Fruit fly (Drosophila melanogaster) whole organism, embryonic: ENCODE results near the gene CG13252.
A peak's percentile ranks its signal among the peaks of the same experiment; 100 is the strongest.

Experiments
- Abd-B ChIP-seq: fragments of 200-800 bp; sonication (Bioruptor generic); optimal IDR thresholded peaks from 2 replicates; lab custom pipeline; 2018; ENCODE audit warnings: missing biosample characterization, mild to moderate bottlenecking, missing genetic modification characterization, moderate library complexity
- CG10321 ChIP-seq: fragments of 200-800 bp; sonication (Bioruptor generic); IDR thresholded peaks from 2 replicates; pipeline ENCODE4 v1.3.6; 2022; ENCODE audit warnings: missing biosample characterization, missing genetic modification characterization
- CG10565 ChIP-seq: fragments of 200-800 bp; sonication (Bioruptor generic); optimal IDR thresholded peaks from 3 replicates; lab custom pipeline; 2016; ENCODE audit warnings: missing biosample characterization, mild to moderate bottlenecking, missing genetic modification characterization
- CG11695 ChIP-seq: fragments of 200-800 bp; sonication (Bioruptor generic); IDR thresholded peaks from 3 replicates; pipeline ENCODE4 v1.3.6; 2022; ENCODE audit warnings: missing biosample characterization, missing genetic modification characterization
- CG12155 ChIP-seq: fragments of 200-800 bp; sonication (Bioruptor generic); optimal IDR thresholded peaks from 3 replicates; lab custom pipeline; 2016; ENCODE audit warnings: missing biosample characterization, missing genetic modification characterization
- CG12942 ChIP-seq: fragments of 200-800 bp; sonication (Bioruptor generic); optimal IDR thresholded peaks from 3 replicates; lab custom pipeline; 2016; ENCODE audit warnings: missing biosample characterization, missing genetic modification characterization
- CG13287 ChIP-seq: fragments of 200-800 bp; sonication (Bioruptor generic); IDR thresholded peaks from 2 replicates; pipeline ENCODE4 v1.3.6; 2022; ENCODE audit warnings: missing biosample characterization, missing genetic modification characterization; ENCODE audit not compliant: partially characterized antibody
- CG13624 ChIP-seq: fragments of 200-800 bp; sonication (Bioruptor generic); optimal IDR thresholded peaks from 2 replicates; lab custom pipeline; 2016; ENCODE audit warnings: missing biosample characterization, missing genetic modification characterization
- CG13894 ChIP-seq: fragments of 200-800 bp; sonication (Bioruptor generic); optimal IDR thresholded peaks from 3 replicates; lab custom pipeline; 2018; ENCODE audit warnings: missing biosample characterization, mild to moderate bottlenecking, missing genetic modification characterization, moderate library complexity
- CG14014 ChIP-seq: fragments of 200-800 bp; sonication (Bioruptor generic); IDR thresholded peaks from 2 replicates; pipeline ENCODE4 v1.3.6; 2022; ENCODE audit warnings: missing biosample characterization, missing genetic modification characterization
- CG16779 ChIP-seq: fragments of 200-800 bp; sonication (Bioruptor generic); IDR thresholded peaks from 2 replicates; pipeline ENCODE4 v1.3.6; 2022; ENCODE audit warnings: missing biosample characterization, missing genetic modification characterization
- CG16863 ChIP-seq: fragments of 200-800 bp; sonication (Bioruptor generic); optimal IDR thresholded peaks from 3 replicates; lab custom pipeline; 2016; ENCODE audit warnings: missing biosample characterization, missing genetic modification characterization
- CG18262 ChIP-seq: fragments of 200-800 bp; optimal IDR thresholded peaks from 3 replicates; lab custom pipeline; 2019; ENCODE audit warnings: missing biosample characterization, mild to moderate bottlenecking, missing genetic modification characterization, moderate library complexity
- CG2120 ChIP-seq: fragments of 200-800 bp; sonication (Bioruptor generic); optimal IDR thresholded peaks from 3 replicates; lab custom pipeline; 2016; ENCODE audit warnings: missing biosample characterization, missing genetic modification characterization
- CG30020 ChIP-seq: fragments of 200-800 bp; optimal IDR thresholded peaks from 2 replicates; lab custom pipeline; 2019; ENCODE audit warnings: missing biosample characterization, mild to moderate bottlenecking, missing genetic modification characterization, moderate library complexity
- CG34376 ChIP-seq: fragments of 200-800 bp; sonication (Bioruptor generic); optimal IDR thresholded peaks from 2 replicates; lab custom pipeline; 2018; ENCODE audit warnings: missing biosample characterization, mild to moderate bottlenecking, missing genetic modification characterization
- CG4282 ChIP-seq: fragments of 200-800 bp; sonication (Bioruptor generic); optimal IDR thresholded peaks from 2 replicates; lab custom pipeline; 2016; ENCODE audit warnings: missing biosample characterization, missing genetic modification characterization
- CG5245 ChIP-seq: fragments of 200-800 bp; sonication (Bioruptor generic); optimal IDR thresholded peaks from 3 replicates; lab custom pipeline; 2016; ENCODE audit warnings: missing biosample characterization, missing genetic modification characterization
- CG6254 ChIP-seq: fragments of 200-800 bp; sonication (Bioruptor generic); optimal IDR thresholded peaks from 3 replicates; lab custom pipeline; 2017; ENCODE audit warnings: mild to moderate bottlenecking, missing biosample characterization, missing genetic modification reagents, missing genetic modification characterization
- CG9797 ChIP-seq: fragments of 200-800 bp; sonication (Bioruptor generic); optimal IDR thresholded peaks from 3 replicates; lab custom pipeline; 2018; ENCODE audit warnings: missing biosample characterization, mild to moderate bottlenecking, missing genetic modification characterization
- CTCF ChIP-seq: fragments of 200-800 bp; sonication (Bioruptor generic); optimal IDR thresholded peaks from 2 replicates; lab custom pipeline; 2017; ENCODE audit warnings: missing biosample characterization, mild to moderate bottlenecking, missing genetic modification characterization, moderate library complexity
- CrebB ChIP-seq: fragments of 200-800 bp; sonication (Bioruptor generic); optimal IDR thresholded peaks from 3 replicates; lab custom pipeline; 2018; ENCODE audit warnings: missing biosample characterization, mild to moderate bottlenecking, missing genetic modification characterization
- D19A ChIP-seq: fragments of 200-800 bp; optimal IDR thresholded peaks from 3 replicates; lab custom pipeline; 2019; ENCODE audit warnings: missing biosample characterization, mild to moderate bottlenecking, missing genetic modification characterization, moderate library complexity
- Dad ChIP-seq: fragments of 200-800 bp; sonication (Bioruptor generic); optimal IDR thresholded peaks from 3 replicates; lab custom pipeline; 2016; ENCODE audit warnings: missing biosample characterization, missing genetic modification characterization
- Drgx ChIP-seq: fragments of 200-800 bp; sonication (Bioruptor generic); IDR thresholded peaks from 2 replicates; pipeline ENCODE4 v1.3.6; 2022; ENCODE audit warnings: missing biosample characterization, missing genetic modification characterization
- E2f1 ChIP-seq: fragments of 200-800 bp; sonication (Bioruptor generic); IDR thresholded peaks from 2 replicates; pipeline ENCODE4 v1.3.6; 2022; ENCODE audit warnings: missing biosample characterization, missing genetic modification characterization
- Fer3 ChIP-seq: fragments of 200-800 bp; sonication (Bioruptor generic); optimal IDR thresholded peaks from 2 replicates; lab custom pipeline; 2018; ENCODE audit warnings: missing biosample characterization, mild to moderate bottlenecking, missing genetic modification characterization, moderate library complexity
- H2.0 ChIP-seq: fragments of 200-800 bp; sonication (Bioruptor generic); IDR thresholded peaks from 2 replicates; pipeline ENCODE4 v1.3.6; 2022; ENCODE audit warnings: missing biosample characterization, missing genetic modification characterization
- Hr51 ChIP-seq, 2 experiments: fragments of 200-800 bp; sonication (Bioruptor generic); optimal IDR thresholded peaks; 2 replicates in 1 of 2; 3 replicates in 1 of 2; lab custom pipeline; 2016 to 2018; ENCODE audit warnings: missing biosample characterization in 2 of 2, missing genetic modification characterization in 2 of 2, mild to moderate bottlenecking in 1 of 2, moderate library complexity in 1 of 2
- Max ChIP-seq: fragments of 200-800 bp; sonication (Bioruptor generic); optimal IDR thresholded peaks from 2 replicates; lab custom pipeline; 2016; ENCODE audit warnings: missing biosample characterization, mild to moderate bottlenecking, missing genetic modification characterization
- NK7.1 ChIP-seq: fragments of 200-800 bp; sonication (Bioruptor generic); optimal IDR thresholded peaks from 3 replicates; lab custom pipeline; 2016; ENCODE audit warnings: missing biosample characterization, missing genetic modification characterization
- Nf-YB ChIP-seq: fragments of 200-800 bp; sonication (Bioruptor generic); optimal IDR thresholded peaks from 3 replicates; lab custom pipeline; 2019; ENCODE audit warnings: missing biosample characterization, mild to moderate bottlenecking, missing genetic modification characterization, moderate library complexity
- Oaz ChIP-seq: fragments of 200-800 bp; sonication (Bioruptor generic); IDR thresholded peaks from 2 replicates; pipeline ENCODE4 v1.3.6; 2022; ENCODE audit warnings: missing biosample characterization, missing genetic modification characterization
- PHDP ChIP-seq: fragments of 200-800 bp; sonication (Bioruptor generic); optimal IDR thresholded peaks from 3 replicates; lab custom pipeline; 2018; ENCODE audit warnings: missing biosample characterization, mild to moderate bottlenecking, missing genetic modification characterization, moderate library complexity
- Sox100B ChIP-seq: fragments of 200-800 bp; sonication (Bioruptor generic); optimal IDR thresholded peaks from 3 replicates; lab custom pipeline; 2018; ENCODE audit warnings: missing biosample characterization, mild to moderate bottlenecking, missing genetic modification characterization
- Trl ChIP-seq, 3 experiments: fragments of >200 bp in 2 of 3; fragments of 200-800 bp in 1 of 3; sonication (Bioruptor generic) in 1 of 3; optimal IDR thresholded peaks; 2 replicates in 1 of 3; 3 replicates in 2 of 3; lab custom pipeline; 2016 to 2017; ENCODE audit warnings: missing biosample characterization in 1 of 3, missing genetic modification characterization in 1 of 3
- btn ChIP-seq: fragments of 200-800 bp; sonication (Bioruptor generic); optimal IDR thresholded peaks from 2 replicates; lab custom pipeline; 2016; ENCODE audit warnings: missing biosample characterization, missing genetic modification characterization
- cad ChIP-seq: fragments of >200 bp; optimal IDR thresholded peaks from 2 replicates; lab custom pipeline; 2017; ENCODE audit warnings: missing biosample characterization, missing genetic modification characterization
- cwo ChIP-seq: fragments of 200-800 bp; sonication (Bioruptor generic); optimal IDR thresholded peaks from 3 replicates; lab custom pipeline; 2017; ENCODE audit warnings: missing biosample characterization, missing genetic modification characterization, mild to moderate bottlenecking, moderate library complexity, missing genetic modification reagents
- da ChIP-seq: fragments of 200-800 bp; sonication (Bioruptor generic); optimal IDR thresholded peaks from 2 replicates; lab custom pipeline; 2016; ENCODE audit warnings: missing biosample characterization, missing genetic modification characterization
- ems ChIP-seq: fragments of 200-800 bp; sonication (Bioruptor generic); optimal IDR thresholded peaks from 3 replicates; lab custom pipeline; 2016; ENCODE audit warnings: missing biosample characterization, missing genetic modification characterization
- lmd ChIP-seq: fragments of 200-800 bp; sonication (Bioruptor generic); IDR thresholded peaks from 2 replicates; pipeline ENCODE4 v1.3.6; 2022; ENCODE audit warnings: missing biosample characterization, missing genetic modification characterization
- lola ChIP-seq, 3 experiments: fragments of >200 bp in 2 of 3; fragments of 200-800 bp in 1 of 3; sonication (Bioruptor generic) in 1 of 3; optimal IDR thresholded peaks; 2 replicates each; lab custom pipeline; 2017 to 2019; ENCODE audit warnings: missing biosample characterization in 3 of 3, missing genetic modification characterization in 3 of 3, mild to moderate bottlenecking in 1 of 3, moderate library complexity in 1 of 3
- nau ChIP-seq: fragments of 200-800 bp; sonication (Bioruptor generic); optimal IDR thresholded peaks from 3 replicates; lab custom pipeline; 2017; ENCODE audit warnings: missing biosample characterization, mild to moderate bottlenecking, missing genetic modification characterization, missing genetic modification reagents
- pan ChIP-seq, 4 experiments: fragments of >200 bp in 3 of 4; fragments of 200-800 bp in 1 of 4; sonication (Bioruptor generic) in 1 of 4; optimal IDR thresholded peaks in 3 of 4; IDR thresholded peaks in 1 of 4; 2 replicates each; pipeline versions ENCODE4 v1.3.6 to Lab custom; 2017 to 2022; ENCODE audit warnings: missing biosample characterization in 2 of 4, missing genetic modification characterization in 2 of 4, mixed read lengths in 1 of 4
- pita ChIP-seq: fragments of 200-800 bp; sonication (Bioruptor generic); optimal IDR thresholded peaks from 2 replicates; lab custom pipeline; 2017; ENCODE audit warnings: missing biosample characterization, mild to moderate bottlenecking, missing genetic modification characterization
- pnt ChIP-seq: fragments of 200-800 bp; sonication (Bioruptor generic); optimal IDR thresholded peaks from 3 replicates; lab custom pipeline; 2016; ENCODE audit warnings: missing biosample characterization, missing genetic modification characterization
- so ChIP-seq: fragments of 200-800 bp; sonication (Bioruptor generic); IDR thresholded peaks from 3 replicates; pipeline ENCODE4 v1.3.6; 2022; ENCODE audit warnings: missing biosample characterization, missing genetic modification characterization
- vvl ChIP-seq: fragments of 200-800 bp; sonication (Bioruptor generic); IDR thresholded peaks from 2 replicates; pipeline ENCODE4 v1.3.6; 2022; ENCODE audit warnings: missing biosample characterization, missing genetic modification characterization
- wek ChIP-seq: fragments of 200-800 bp; sonication (Bioruptor generic); optimal IDR thresholded peaks from 3 replicates; lab custom pipeline; 2018; ENCODE audit warnings: missing biosample characterization, mild to moderate bottlenecking, missing genetic modification characterization, moderate library complexity

Gene CG13252

dm6 chr3L:20711397-20711796 is 19.0 kb upstream of the CG13252 start (continued):
- TF ChIP-seq Dad (GFP tag; lab: Kevin White, UChicago): peak; percentile 51
- no peak for TF ChIP-seq NK7.1 (GFP tag; lab: Kevin White, UChicago)
- no peak for TF ChIP-seq so (GFP tag; lab: Robert Waterston, UW)
- no peak for TF ChIP-seq Abd-B (GFP tag; lab: Kevin White, UChicago)
- TF ChIP-seq Sox100B (GFP tag; lab: Kevin White, UChicago): no peak
- no peak for TF ChIP-seq da (GFP tag; lab: Kevin White, UChicago)
- TF ChIP-seq CTCF: peak; percentile 96
- TF ChIP-seq CG16863 (GFP tag; lab: Kevin White, UChicago): peak; percentile 46
- no peak for TF ChIP-seq D19A
- TF ChIP-seq pan (optimal IDR thresholded peaks at IDR 0.05; lab: Kevin White, UChicago): no peak
- no peak for TF ChIP-seq pan (GFP tag; optimal IDR thresholded peaks at IDR 0.05 in 1 of 2, IDR thresholded peaks at IDR 0.05 in 1 of 2)
- no peak for TF ChIP-seq cwo (GFP tag; lab: Kevin White, UChicago)
- TF ChIP-seq CG30020 (tag; lab: Kevin White, UChicago): no peak
- TF ChIP-seq Hr51 (GFP tag; optimal IDR thresholded peaks at IDR 0.05; lab: Kevin White, UChicago): peak; percentile 41 to 65
- no peak for TF ChIP-seq CG11695 (GFP tag; lab: Robert Waterston, UW)
- TF ChIP-seq lmd (GFP tag; lab: Robert Waterston, UW): peak; percentile 23; the same call in 1 of the 2 replicates
- peak; percentile 43 for TF ChIP-seq CG18262
- TF ChIP-seq CG13287 (GFP tag; lab: Robert Waterston, UW): peak; percentile 41; the same call in 1 of the 2 replicates
- no peak; the same call in 1 of the 2 replicates for TF ChIP-seq Drgx (GFP tag; lab: Robert Waterston, UW)
- TF ChIP-seq CG10565 (GFP tag; lab: Kevin White, UChicago): peak; percentile 43
- peak; percentile 9 for TF ChIP-seq CrebB (tag; lab: Kevin White, UChicago)
- TF ChIP-seq CG14014 (GFP tag; lab: Robert Waterston, UW): peak; percentile 74
- peak; percentile 78 for TF ChIP-seq vvl (GFP tag; lab: Robert Waterston, UW)
- no peak for TF ChIP-seq wek
- peak; percentile 63 for TF ChIP-seq CG5245 (GFP tag; lab: Kevin White, UChicago)
- peak; percentile 14 for TF ChIP-seq CG12942 (GFP tag; lab: Kevin White, UChicago)
- peak; percentile 57; the same call in 1 of the 2 replicates for TF ChIP-seq E2f1 (GFP tag; lab: Robert Waterston, UW)
- TF ChIP-seq ems (GFP tag; lab: Kevin White, UChicago): peak; percentile 30
- peak; percentile 27 for TF ChIP-seq CG12155 (GFP tag; lab: Kevin White, UChicago)
- no peak for TF ChIP-seq CG13894 (tag; lab: Kevin White, UChicago)
- TF ChIP-seq nau (GFP tag; lab: Kevin White, UChicago): peak; percentile 31
- TF ChIP-seq CG2120: peak; percentile 33
- peak; percentile 73 for TF ChIP-seq PHDP
- no peak for TF ChIP-seq CG34376 (GFP tag; lab: Kevin White, UChicago)
- TF ChIP-seq pita (GFP tag; lab: Kevin White, UChicago): peak; percentile 49
- TF ChIP-seq CG13624 (GFP tag; lab: Kevin White, UChicago): peak; percentile 66
- TF ChIP-seq pnt (GFP tag; lab: Kevin White, UChicago): no peak
- no peak for TF ChIP-seq CG4282 (GFP tag; lab: Kevin White, UChicago)
- peak; percentile 46 for TF ChIP-seq Max (GFP tag; lab: Kevin White, UChicago)
- no peak for TF ChIP-seq cad
- peak; percentile 44 for TF ChIP-seq Fer3 (tag; lab: Kevin White, UChicago)
- TF ChIP-seq H2.0 (GFP tag; lab: Robert Waterston, UW): peak; percentile 30; the same call in 1 of the 2 replicates
- TF ChIP-seq CG10321 (GFP tag; lab: Robert Waterston, UW): no peak
- TF ChIP-seq CG16779 (GFP tag; lab: Robert Waterston, UW): no peak
- TF ChIP-seq Nf-YB (GFP tag; lab: Kevin White, UChicago): peak; percentile 39
- no peak for TF ChIP-seq Trl (optimal IDR thresholded peaks at IDR 0.05; lab: Kevin White, UChicago)
- peak; percentile 57 for TF ChIP-seq Trl (GFP tag; optimal IDR thresholded peaks at IDR 0.05; lab: Kevin White, UChicago)
- TF ChIP-seq CG9797 (GFP tag; lab: Kevin White, UChicago): no peak
- TF ChIP-seq lola (GFP tag; optimal IDR thresholded peaks at IDR 0.05; lab: Kevin White, UChicago): peak in 1 of 3 experiments; percentile 38
- TF ChIP-seq CG6254 (GFP tag; lab: Kevin White, UChicago): peak; percentile 60
- TF ChIP-seq Oaz: peak; percentile 50; the same call in 1 of the 2 replicates
- peak; percentile 31 for TF ChIP-seq btn (GFP tag; lab: Kevin White, UChicago)
